Fruit fly (Drosophila melanogaster) whole organism, wandering third instar larva: ENCODE measurements around the gene wapl.

Experiments used
- Dif ChIP-seq: fragments of 200-275, 200-300 bp; sonication (Bioruptor generic); optimal IDR thresholded peaks from 2 replicates; lab custom pipeline; 2018; ENCODE audit warnings: missing biosample characterization, missing genetic modification characterization; ENCODE audit not compliant: partially characterized antibody
- Hr83 ChIP-seq: fragments of 200-300 bp; sonication (Bioruptor generic); optimal IDR thresholded peaks from 2 replicates; lab custom pipeline; 2016; ENCODE audit warnings: missing biosample characterization, mild to moderate bottlenecking, missing genetic modification characterization, moderate library complexity; ENCODE audit not compliant: poor library complexity, severe bottlenecking
- Myc ChIP-seq: fragments of >200 bp; optimal IDR thresholded peaks from 2 replicates; lab custom pipeline; 2017
- fru ChIP-seq: fragments of 200-800 bp; sonication (Bioruptor generic); optimal IDR thresholded peaks from 3 replicates; lab custom pipeline; 2016; ENCODE audit warnings: missing biosample characterization, mild to moderate bottlenecking, missing genetic modification characterization

DNA sequence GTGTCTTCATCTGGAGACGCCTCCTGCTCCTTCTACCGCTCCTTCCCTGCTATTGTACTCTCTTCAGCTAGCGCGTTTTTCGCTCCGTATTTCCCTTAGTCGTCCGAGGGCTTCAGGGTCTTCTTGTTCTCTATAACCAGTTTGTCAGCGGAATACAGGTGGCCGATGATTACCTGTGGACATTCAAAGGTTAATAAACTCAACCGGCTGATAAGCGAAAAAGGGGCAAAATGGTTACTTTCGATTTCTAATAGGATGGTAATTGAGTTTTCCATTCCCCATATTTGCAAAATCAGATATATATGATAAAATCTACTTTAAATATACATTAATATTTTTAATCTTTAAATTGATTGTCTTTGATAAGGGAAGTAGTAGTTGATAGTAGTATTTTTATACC, 10.1 kb downstream of the wapl start:
- no peak for TF ChIP-seq Dif (GFP tag; lab: Kevin White, UChicago)
- no peak for TF ChIP-seq Hr83 (GFP tag; lab: Kevin White, UChicago)
- no peak for TF ChIP-seq Myc (lab: Kevin White, UChicago)
- TF ChIP-seq fru (GFP tag; lab: Kevin White, UChicago), result no peak
